Fruit fly (Drosophila melanogaster) whole organism, embryonic: ENCODE results near the gene CG46513.
"Not testable (repeated sequence)": the region's sequence is repeated elsewhere in the genome, so short reads cannot be mapped to it uniquely, and the experiment has no call there.

ENCODE experiments used
- B-H2 ChIP-seq: fragments of 200-800 bp; sonication (Bioruptor generic); optimal IDR thresholded peaks from 2 replicates; lab custom pipeline; 2018; ENCODE audit warnings: missing biosample characterization, mild to moderate bottlenecking, missing genetic modification characterization
- CG17359 ChIP-seq: fragments of 200-800 bp; sonication (Bioruptor generic); optimal IDR thresholded peaks from 3 replicates; lab custom pipeline; 2018; ENCODE audit warnings: missing biosample characterization, mild to moderate bottlenecking, missing genetic modification characterization, moderate library complexity
- CG17361 ChIP-seq: fragments of 200-800 bp; sonication (Bioruptor generic); IDR thresholded peaks from 3 replicates; pipeline ENCODE4 v1.3.6; 2022; ENCODE audit warnings: missing biosample characterization, missing genetic modification characterization
- CG17612 ChIP-seq: fragments of 200-800 bp; sonication (Bioruptor generic); IDR thresholded peaks from 2 replicates; pipeline ENCODE4 v1.3.6; 2022; ENCODE audit warnings: missing biosample characterization, missing genetic modification characterization
- CG34224 ChIP-seq: fragments of 200-800 bp; sonication (Bioruptor generic); IDR thresholded peaks from 3 replicates; pipeline ENCODE4 v1.3.6; 2022; ENCODE audit warnings: missing biosample characterization, missing genetic modification characterization; ENCODE audit not compliant: partially characterized antibody
- CG3847 ChIP-seq: fragments of 200-800 bp; sonication (Bioruptor generic); IDR thresholded peaks from 2 replicates; pipeline ENCODE4 v1.3.6; 2022; ENCODE audit warnings: missing biosample characterization, missing genetic modification characterization
- CG6272 ChIP-seq: fragments of 200-800 bp; sonication (Bioruptor generic); IDR thresholded peaks from 2 replicates; pipeline ENCODE4 v1.3.6; 2022; ENCODE audit warnings: missing biosample characterization, missing genetic modification characterization
- CG9932 ChIP-seq: fragments of 200-800 bp; sonication (Bioruptor generic); IDR thresholded peaks from 2 replicates; pipeline ENCODE4 v1.3.6; 2022; ENCODE audit warnings: missing biosample characterization, missing genetic modification characterization
- Camta ChIP-seq: fragments of 200-800 bp; sonication (Bioruptor generic); optimal IDR thresholded peaks from 2 replicates; lab custom pipeline; 2016; ENCODE audit warnings: missing biosample characterization, missing genetic modification characterization
- CoRest ChIP-seq: fragments of 200-800 bp; sonication (Bioruptor generic); optimal IDR thresholded peaks from 3 replicates; lab custom pipeline; 2018; ENCODE audit warnings: missing biosample characterization, mild to moderate bottlenecking, missing genetic modification characterization, moderate library complexity
- Dek ChIP-seq: fragments of 200-800 bp; sonication (Bioruptor generic); optimal IDR thresholded peaks from 3 replicates; lab custom pipeline; 2019; ENCODE audit warnings: missing biosample characterization, mild to moderate bottlenecking, missing genetic modification characterization, moderate library complexity
- Dll ChIP-seq: fragments of 200-800 bp; sonication (Bioruptor generic); IDR thresholded peaks from 4 replicates; pipeline ENCODE4 v1.3.6; 2022; ENCODE audit warnings: missing biosample characterization, missing genetic modification characterization; ENCODE audit not compliant: partially characterized antibody
- Fer3 ChIP-seq: fragments of 200-800 bp; sonication (Bioruptor generic); optimal IDR thresholded peaks from 2 replicates; lab custom pipeline; 2018; ENCODE audit warnings: missing biosample characterization, mild to moderate bottlenecking, missing genetic modification characterization, moderate library complexity
- Rx ChIP-seq: fragments of 200-800 bp; sonication (Bioruptor generic); IDR thresholded peaks from 2 replicates; pipeline ENCODE4 v1.3.6; 2022; ENCODE audit warnings: missing biosample characterization, missing genetic modification characterization
- cad ChIP-seq: fragments of >200 bp; optimal IDR thresholded peaks from 2 replicates; lab custom pipeline; 2017; ENCODE audit warnings: missing biosample characterization, missing genetic modification characterization
- fru ChIP-seq: fragments of >200 bp; optimal IDR thresholded peaks from 2 replicates; lab custom pipeline; 2017
- lbe ChIP-seq: fragments of 200-800 bp; sonication (Bioruptor generic); optimal IDR thresholded peaks from 2 replicates; lab custom pipeline; 2016; ENCODE audit warnings: missing biosample characterization, mild to moderate bottlenecking, missing genetic modification characterization
- lola ChIP-seq, 3 experiments: fragments of >200 bp in 2 of 3; fragments of 200-800 bp in 1 of 3; sonication (Bioruptor generic) in 1 of 3; optimal IDR thresholded peaks; 2 replicates each; lab custom pipeline; 2017 to 2019; ENCODE audit warnings: missing biosample characterization in 3 of 3, missing genetic modification characterization in 3 of 3, mild to moderate bottlenecking in 1 of 3, moderate library complexity in 1 of 3
- pan ChIP-seq, 4 experiments: fragments of >200 bp in 3 of 4; fragments of 200-800 bp in 1 of 4; sonication (Bioruptor generic) in 1 of 4; optimal IDR thresholded peaks in 3 of 4; IDR thresholded peaks in 1 of 4; 2 replicates each; pipeline versions ENCODE4 v1.3.6 to Lab custom; 2017 to 2022; ENCODE audit warnings: missing biosample characterization in 2 of 4, missing genetic modification characterization in 2 of 4, mixed read lengths in 1 of 4
- sens-2 ChIP-seq: fragments of 200-800 bp; sonication (Bioruptor generic); IDR thresholded peaks from 2 replicates; pipeline ENCODE4 v1.3.6; 2022; ENCODE audit warnings: missing biosample characterization, missing genetic modification characterization
- sob ChIP-seq: fragments of 200-800 bp; sonication (Bioruptor generic); IDR thresholded peaks from 2 replicates; pipeline ENCODE4 v1.3.6; 2022; ENCODE audit warnings: missing biosample characterization, missing genetic modification characterization
- sqz ChIP-seq: fragments of 200-800 bp; sonication (Bioruptor generic); optimal IDR thresholded peaks from 3 replicates; lab custom pipeline; 2018; ENCODE audit warnings: missing biosample characterization, mild to moderate bottlenecking, missing genetic modification characterization
- vvl ChIP-seq: fragments of 200-800 bp; sonication (Bioruptor generic); IDR thresholded peaks from 2 replicates; pipeline ENCODE4 v1.3.6; 2022; ENCODE audit warnings: missing biosample characterization, missing genetic modification characterization
- zfh1 ChIP-seq: fragments of 200-800 bp; sonication (Bioruptor generic); IDR thresholded peaks from 3 replicates; pipeline ENCODE4 v1.3.6; 2022; ENCODE audit warnings: missing biosample characterization, missing genetic modification characterization

The CG46513 gene

dm6 chrX:22191973-22192372, at the start of gene CG46513:
Gene CG46513 (plus strand): TSS chrX:22192273.
- not testable (repeated sequence) for TF ChIP-seq fru; Rx (GFP tag; lab: Robert Waterston, UW); sob (GFP tag; lab: Robert Waterston, UW)

- TF ChIP-seq B-H2; Dek (tag; lab: Kevin White, UChicago); CoRest: not testable (repeated sequence)
These were observed 49.3 kb upstream of the CG46513 start, which contains the start of gene CG40813 for dm6 chrX:22142758-22143157. Gene CG40813 (plus strand): TSS chrX:22143058.

- TF ChIP-seq zfh1 (GFP tag; lab: Robert Waterston, UW); CG34224 (GFP tag; lab: Robert Waterston, UW); lbe: not testable (repeated sequence)
These were observed 44.6 kb upstream of the CG46513 start, which contains the start of gene CG46504 for dm6 chrX:22147489-22147888. Gene CG46504 (plus strand): TSS chrX:22147789.

- not testable (repeated sequence) for TF ChIP-seq CG3847 (GFP tag; lab: Robert Waterston, UW); CG17359 (tag; lab: Kevin White, UChicago); sqz (GFP tag; lab: Kevin White, UChicago)
These were observed 39.5 kb upstream of the CG46513 start, which contains the start of gene CG46505 for dm6 chrX:22152542-22152941. Gene CG46505 (plus strand): TSS chrX:22152842.

dm6 chrX:22157587-22157986, 34.5 kb upstream of the CG46513 start, which contains the start of gene CG46506:
Gene CG46506 (plus strand): TSS chrX:22157887.
- TF ChIP-seq vvl; Camta (GFP tag; lab: Kevin White, UChicago); cad (GFP tag; lab: Kevin White, UChicago): not testable (repeated sequence)

dm6 chrX:22162623-22163022, 29.4 kb upstream of the CG46513 start, which contains the start of gene CG46507:
Gene CG46507 (plus strand): TSS chrX:22162923.
- TF ChIP-seq Fer3 (tag; lab: Kevin White, UChicago); CG6272 (GFP tag; lab: Robert Waterston, UW); CG17612: not testable (repeated sequence)

dm6 chrX:22167355-22167754, 24.7 kb upstream of the CG46513 start, which contains the start of gene CG46508:
Gene CG46508 (plus strand): TSS chrX:22167655.
- TF ChIP-seq CG17361 (GFP tag; lab: Robert Waterston, UW); CG9932; sens-2: not testable (repeated sequence)
- TF ChIP-seq, all 482 proteins: peak for 0; not testable (repeated sequence) for 482

dm6 chrX:22172341-22172740, 19.7 kb upstream of the CG46513 start, which contains the start of gene CG46509:
Gene CG46509 (plus strand): TSS chrX:22172641.
- TF ChIP-seq pan (optimal IDR thresholded peaks at IDR 0.05; lab: Kevin White, UChicago); pan (GFP tag; optimal IDR thresholded peaks at IDR 0.05 in 1 of 2, IDR thresholded peaks at IDR 0.05 in 1 of 2); lola (GFP tag; optimal IDR thresholded peaks at IDR 0.05; lab: Kevin White, UChicago); Dll (GFP tag; lab: Robert Waterston, UW): not testable (repeated sequence)
